Fruit fly (Drosophila melanogaster) whole organism, prepupa: ENCODE results near the gene GABPI.

Experiments used
- Blimp-1 ChIP-seq: fragments of 200-800 bp; sonication (Bioruptor generic); optimal IDR thresholded peaks from 3 replicates; lab custom pipeline; 2017; ENCODE audit warnings: missing biosample characterization, missing genetic modification characterization, mild to moderate bottlenecking, moderate library complexity, missing genetic modification reagents
- CG10631 ChIP-seq: fragments of 200-800 bp; sonication (Bioruptor generic); optimal IDR thresholded peaks from 2 replicates; lab custom pipeline; 2016; ENCODE audit warnings: missing biosample characterization, missing genetic modification characterization
- CG11294 ChIP-seq: fragments of 200-800 bp; sonication (Bioruptor generic); IDR thresholded peaks from 2 replicates; pipeline ENCODE4 v1.3.6; 2022; ENCODE audit warnings: missing biosample characterization, missing genetic modification characterization
- CG11762 ChIP-seq: fragments of 200-800 bp; sonication (Bioruptor generic); optimal IDR thresholded peaks from 3 replicates; lab custom pipeline; 2016; ENCODE audit warnings: missing biosample characterization, missing genetic modification characterization; ENCODE audit not compliant: insufficient read depth
- CG1621 ChIP-seq: fragments of 200-800 bp; sonication (Bioruptor generic); optimal IDR thresholded peaks from 3 replicates; lab custom pipeline; 2018; ENCODE audit warnings: missing biosample characterization, mild to moderate bottlenecking, missing genetic modification characterization
- CG16779 ChIP-seq: fragments of 200-800 bp; sonication (Bioruptor generic); optimal IDR thresholded peaks from 3 replicates; lab custom pipeline; 2017; ENCODE audit warnings: missing biosample characterization, mild to moderate bottlenecking, missing genetic modification characterization
- CG31627 ChIP-seq: fragments of 200-800 bp; sonication (Bioruptor generic); optimal IDR thresholded peaks from 3 replicates; lab custom pipeline; 2016; ENCODE audit warnings: missing biosample characterization, missing genetic modification characterization
- CG6163 ChIP-seq: fragments of 200-800 bp; sonication (Bioruptor generic); IDR thresholded peaks from 3 replicates; pipeline ENCODE4 v1.3.6; 2022; ENCODE audit warnings: missing biosample characterization, missing genetic modification characterization
- CG6792 ChIP-seq: fragments of 200-800 bp; sonication (Bioruptor generic); optimal IDR thresholded peaks from 3 replicates; lab custom pipeline; 2016; ENCODE audit warnings: missing biosample characterization, missing genetic modification characterization
- CG6854 ChIP-seq: fragments of 200-800 bp; sonication (Bioruptor generic); optimal IDR thresholded peaks from 2 replicates; lab custom pipeline; 2017; ENCODE audit warnings: missing biosample characterization, mild to moderate bottlenecking, missing genetic modification characterization
- CG7368 ChIP-seq: fragments of 200-800 bp; sonication (Bioruptor generic); optimal IDR thresholded peaks from 3 replicates; lab custom pipeline; 2016; ENCODE audit warnings: missing biosample characterization, missing genetic modification characterization
- CG8119 ChIP-seq: fragments of 200-800 bp; sonication (Bioruptor generic); IDR thresholded peaks from 3 replicates; pipeline ENCODE4 v1.3.6; 2022; ENCODE audit warnings: missing biosample characterization, missing genetic modification characterization
- CG9139 ChIP-seq: fragments of 200-800 bp; sonication (Bioruptor generic); optimal IDR thresholded peaks from 3 replicates; lab custom pipeline; 2017; ENCODE audit warnings: missing biosample characterization, mild to moderate bottlenecking, missing genetic modification characterization
- Eip75B ChIP-seq: fragments of 200-800 bp; sonication (Bioruptor generic); optimal IDR thresholded peaks from 3 replicates; lab custom pipeline; 2016; ENCODE audit warnings: missing biosample characterization, missing genetic modification characterization
- Eip78C ChIP-seq: fragments of 200-800 bp; sonication (Bioruptor generic); peaks from one replicate; lab custom pipeline; 2016; ENCODE audit warnings: missing biosample characterization, missing genetic modification characterization
- Ets21C ChIP-seq: fragments of 200-800 bp; sonication (Bioruptor generic); optimal IDR thresholded peaks from 3 replicates; lab custom pipeline; 2016; ENCODE audit warnings: missing biosample characterization, missing genetic modification characterization
- Ets96B ChIP-seq: fragments of 200-800 bp; optimal IDR thresholded peaks from 2 replicates; lab custom pipeline; 2019; ENCODE audit warnings: missing biosample characterization, mild to moderate bottlenecking, missing genetic modification characterization, moderate library complexity
- Hr38 ChIP-seq: sonication (Bioruptor generic); optimal IDR thresholded peaks from 2 replicates; lab custom pipeline; 2016; ENCODE audit warnings: missing biosample characterization, missing genetic modification characterization
- Lpt ChIP-seq: fragments of 200-800 bp; sonication (Bioruptor generic); optimal IDR thresholded peaks from 3 replicates; lab custom pipeline; 2016; ENCODE audit warnings: missing biosample characterization, missing genetic modification characterization
- Met ChIP-seq: fragments of 200-800 bp; sonication (Bioruptor generic); optimal IDR thresholded peaks from 3 replicates; lab custom pipeline; 2016; ENCODE audit warnings: missing biosample characterization, missing genetic modification characterization
- Smox ChIP-seq: fragments of 200-800 bp; sonication (Bioruptor generic); optimal IDR thresholded peaks from 3 replicates; lab custom pipeline; 2016; ENCODE audit warnings: missing biosample characterization, missing genetic modification characterization
- Sox102F ChIP-seq: fragments of 200-800 bp; sonication (Bioruptor generic); optimal IDR thresholded peaks from 2 replicates; lab custom pipeline; 2016; ENCODE audit warnings: missing biosample characterization, mild to moderate bottlenecking, missing genetic modification characterization
- Sox14 ChIP-seq: fragments of 200-800 bp; sonication (Bioruptor generic); optimal IDR thresholded peaks from 3 replicates; lab custom pipeline; 2016; ENCODE audit warnings: missing biosample characterization, missing genetic modification characterization
- Sox15 ChIP-seq: fragments of 200-800 bp; sonication (Bioruptor generic); optimal IDR thresholded peaks from 3 replicates; lab custom pipeline; 2016; ENCODE audit warnings: missing biosample characterization, missing genetic modification characterization
- achi ChIP-seq: fragments of 200-800 bp; sonication (Bioruptor generic); optimal IDR thresholded peaks from 3 replicates; lab custom pipeline; 2016; ENCODE audit warnings: missing biosample characterization, missing genetic modification characterization
- dsx ChIP-seq: fragments of 200-800 bp; optimal IDR thresholded peaks from 3 replicates; lab custom pipeline; 2019; ENCODE audit warnings: missing biosample characterization, mild to moderate bottlenecking, missing genetic modification characterization, moderate library complexity; ENCODE audit not compliant: poor library complexity, severe bottlenecking
- esn ChIP-seq: fragments of 200-800 bp; sonication (Bioruptor generic); optimal IDR thresholded peaks from 2 replicates; lab custom pipeline; 2016; ENCODE audit warnings: missing biosample characterization, mild to moderate bottlenecking, missing genetic modification characterization, moderate library complexity
- fkh ChIP-seq: fragments of 200-800 bp; sonication (Bioruptor generic); optimal IDR thresholded peaks from 3 replicates; lab custom pipeline; 2017; ENCODE audit warnings: missing biosample characterization, mild to moderate bottlenecking, missing genetic modification characterization, moderate library complexity
- lz ChIP-seq: fragments of 200-800 bp; sonication (Bioruptor generic); optimal IDR thresholded peaks from 3 replicates; lab custom pipeline; 2016; ENCODE audit warnings: missing biosample characterization, missing genetic modification characterization
- pdm3 ChIP-seq: fragments of 200-800 bp; sonication (Bioruptor generic); optimal IDR thresholded peaks from 3 replicates; lab custom pipeline; 2016; ENCODE audit warnings: missing biosample characterization, missing genetic modification characterization
- spab ChIP-seq: fragments of 200-800 bp; sonication (Bioruptor generic); optimal IDR thresholded peaks from 2 replicates; lab custom pipeline; 2017; ENCODE audit warnings: missing biosample characterization, mild to moderate bottlenecking, missing genetic modification characterization, missing genetic modification reagents
- ss ChIP-seq, 2 experiments: fragments of 200-800 bp; sonication (Bioruptor generic); optimal IDR thresholded peaks; 2 replicates in 1 of 2; 3 replicates in 1 of 2; lab custom pipeline; 2017 to 2018; ENCODE audit warnings: mild to moderate bottlenecking in 2 of 2, missing biosample characterization in 2 of 2, missing genetic modification characterization in 2 of 2, moderate library complexity in 1 of 2
- topi ChIP-seq: fragments of 200-800 bp; sonication (Bioruptor generic); optimal IDR thresholded peaks from 3 replicates; lab custom pipeline; 2016; ENCODE audit warnings: missing biosample characterization, missing genetic modification characterization
- vri ChIP-seq: fragments of 200-800 bp; sonication (Bioruptor generic); optimal IDR thresholded peaks from 3 replicates; lab custom pipeline; 2016; ENCODE audit warnings: missing biosample characterization, mild to moderate bottlenecking, missing genetic modification characterization

Gene GABPI

DNA sequence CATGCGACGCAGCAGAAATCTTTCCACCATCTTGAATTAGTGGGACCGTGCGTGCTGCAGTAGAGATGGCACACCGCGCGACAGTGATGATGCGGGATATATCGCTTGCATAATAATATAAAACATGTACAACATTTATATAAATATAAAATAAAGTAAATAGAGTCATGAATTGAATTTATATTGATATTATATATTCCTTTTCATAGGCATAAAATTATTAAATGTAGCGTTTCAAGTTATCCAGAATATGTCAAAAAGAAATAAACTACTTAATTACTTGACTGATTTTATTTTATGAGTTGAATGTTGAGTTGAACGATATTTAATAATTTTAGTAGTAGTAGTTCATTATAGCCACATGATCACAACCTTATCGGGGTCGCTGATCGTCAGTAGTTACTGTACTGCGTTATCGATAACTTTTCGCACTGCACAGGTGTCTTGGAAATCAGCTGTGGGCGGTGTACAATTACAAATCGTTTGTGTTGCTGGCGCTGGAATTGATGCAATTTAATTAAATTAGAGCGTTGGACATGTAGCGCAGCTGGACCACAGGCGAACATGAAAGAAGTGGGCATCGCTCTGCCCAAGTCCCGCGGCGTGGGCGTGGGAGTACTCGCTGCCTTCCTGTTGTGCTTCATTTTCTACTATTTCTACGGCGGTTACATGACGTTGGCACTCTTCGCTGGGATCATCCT, 42.5 kb upstream of the GABPI start, which contains the start of the genes Chd1 and Bem46 (continued):
- peak; percentile 78 for TF ChIP-seq Ets96B (tag; lab: Kevin White, UChicago)
- no peak for TF ChIP-seq CG7368 (GFP tag; lab: Kevin White, UChicago)
- no peak for TF ChIP-seq ss (GFP tag; optimal IDR thresholded peaks at IDR 0.05; lab: Kevin White, UChicago)
- peak; percentile 90 for TF ChIP-seq CG31627 (GFP tag; lab: Kevin White, UChicago)
- TF ChIP-seq Blimp-1 (GFP tag; lab: Kevin White, UChicago): no peak
- TF ChIP-seq CG11294: peak; percentile 82
- TF ChIP-seq fkh (GFP tag; lab: Kevin White, UChicago): no peak
- TF ChIP-seq Sox102F (GFP tag; lab: Kevin White, UChicago): no peak
- no peak for TF ChIP-seq CG9139 (GFP tag; lab: Kevin White, UChicago)
- peak; percentile 72 for TF ChIP-seq CG11762 (GFP tag; lab: Kevin White, UChicago)
- no peak for TF ChIP-seq dsx (GFP tag; lab: Kevin White, UChicago)
- TF ChIP-seq CG16779 (tag; lab: Kevin White, UChicago): no peak
- no peak for TF ChIP-seq Ets21C (GFP tag; lab: Kevin White, UChicago)
- no peak for TF ChIP-seq achi (GFP tag; lab: Kevin White, UChicago)
- no peak for TF ChIP-seq Smox (GFP tag; lab: Kevin White, UChicago)
- no peak for TF ChIP-seq Lpt (GFP tag; lab: Kevin White, UChicago)
- TF ChIP-seq pdm3 (GFP tag; lab: Kevin White, UChicago): no peak

- TF ChIP-seq Blimp-1 (GFP tag; lab: Kevin White, UChicago): peak; percentile 79
- no peak for TF ChIP-seq CG6854 (GFP tag; lab: Kevin White, UChicago)
- peak; percentile 32 for TF ChIP-seq esn (GFP tag; lab: Kevin White, UChicago)
- no peak for TF ChIP-seq Sox15
- peak; percentile 75 for TF ChIP-seq Eip78C
- peak; percentile 13 for TF ChIP-seq lz (GFP tag; lab: Kevin White, UChicago)
- TF ChIP-seq fkh (GFP tag; lab: Kevin White, UChicago): peak; percentile 71
- TF ChIP-seq CG6792 (GFP tag; lab: Kevin White, UChicago): no peak
Measured at dm6 chr2L:2992664-2993174, 37.6 kb upstream of the GABPI start, which contains the start of the genes okr and CG3558. Gene okr, minus strand, starts transcription at chr2L:2992759. Gene CG3558, plus strand, starts transcription at chr2L:2992870.

- TF ChIP-seq topi (GFP tag; lab: Kevin White, UChicago) (no peak), fkh (GFP tag; lab: Kevin White, UChicago) (peak; percentile 60), Hr38 (GFP tag; lab: Kevin White, UChicago) (no peak)
- TF ChIP-seq, all 60 proteins: peak for 1
Measured at dm6 chr2L:2993236-2993635, 37.1 kb upstream of the GABPI start.

DNA sequence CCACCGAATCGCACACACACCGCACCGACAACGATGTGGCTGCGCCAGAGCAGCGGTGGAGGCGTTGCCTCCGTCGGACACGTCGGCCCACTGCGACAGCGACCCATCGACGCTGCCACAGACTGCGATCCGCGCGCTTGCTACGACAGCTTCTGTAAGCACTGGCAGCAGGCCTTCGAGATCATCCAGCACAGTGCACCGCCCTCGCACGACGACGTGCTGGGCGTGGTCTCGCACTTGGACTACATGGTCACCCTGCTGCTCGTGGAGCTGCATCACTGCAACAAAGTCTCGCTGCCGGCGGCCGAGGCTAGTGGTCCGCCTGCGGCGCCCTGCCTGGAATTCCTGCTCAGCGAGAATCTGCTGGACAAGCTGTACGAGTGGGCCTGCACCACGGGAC, 36.6 kb upstream of the GABPI start:
- TF ChIP-seq CG16779 (tag; lab: Kevin White, UChicago) (no peak), spab (GFP tag; lab: Kevin White, UChicago) (no peak), CG8119 (GFP tag; lab: Robert Waterston, UW) (no peak), CG11762 (GFP tag; lab: Kevin White, UChicago) (no peak), Sox14 (GFP tag; lab: Kevin White, UChicago) (no peak), Met (GFP tag; lab: Kevin White, UChicago) (no peak), Hr38 (GFP tag; lab: Kevin White, UChicago) (no peak), CG10631 (GFP tag; lab: Kevin White, UChicago) (no peak)

dm6 chr2L:2999113-2999512, 31.2 kb upstream of the GABPI start, which contains the start of gene Ccdc85:
Gene Ccdc85, plus strand, starts transcription at chr2L:2999286.
- no peak for TF ChIP-seq Eip75B (GFP tag; lab: Kevin White, UChicago)
- no peak for TF ChIP-seq vri (GFP tag; lab: Kevin White, UChicago)
- TF ChIP-seq esn (GFP tag; lab: Kevin White, UChicago): peak; percentile 26
- peak; percentile 4 for TF ChIP-seq CG1621 (tag; lab: Kevin White, UChicago)
- TF ChIP-seq Lpt (GFP tag; lab: Kevin White, UChicago): no peak
- peak; percentile 12 for TF ChIP-seq Sox14 (GFP tag; lab: Kevin White, UChicago)
- 0 out of 3 replicates have a peak, but pooled peaks have one; percentile 7 for TF ChIP-seq CG6163 (GFP tag; lab: Robert Waterston, UW)
- TF ChIP-seq CG31627 (GFP tag; lab: Kevin White, UChicago): no peak
- TF ChIP-seq Eip78C: peak; percentile 41
- TF ChIP-seq, all 60 proteins: peak for 5
